Worm (Caenorhabditis elegans) whole organism, late embryonic: ENCODE data around the gene nspe-5.

Source experiments
- K02D7.2 ChIP-seq: sonication (generic microtip); optimal IDR thresholded peaks from 2 replicates; lab custom pipeline; 2017; ENCODE audit warnings: mild to moderate bottlenecking, missing genetic modification characterization, missing compliant biosample characterization
- K09A11.1 ChIP-seq: sonication (generic microtip); optimal IDR thresholded peaks from 2 replicates; lab custom pipeline; 2017; ENCODE audit warnings: antibody characterized with exemption, mild to moderate bottlenecking, missing genetic modification characterization, missing compliant biosample characterization; ENCODE audit not compliant: insufficient read depth
- Y22D7AL.16 ChIP-seq: sonication (generic microtip); optimal IDR thresholded peaks from 2 replicates; lab custom pipeline; 2016; ENCODE audit warnings: missing genetic modification characterization, missing compliant biosample characterization
- ahr-1 ChIP-seq: sonication (generic microtip); optimal IDR thresholded peaks from 2 replicates; lab custom pipeline; 2016; ENCODE audit warnings: missing genetic modification characterization, missing compliant biosample characterization
- ama-1 ChIP-seq: fragments of 150-350 bp; optimal IDR thresholded peaks from 2 replicates; lab custom pipeline; 2014
- ceh-19 ChIP-seq: fragments of 200-800 bp; sonication (Bioruptor generic); optimal IDR thresholded peaks from 2 replicates; lab custom pipeline; 2018; ENCODE audit warnings: mild to moderate bottlenecking, missing genetic modification characterization, missing compliant biosample characterization
- ceh-22 ChIP-seq: sonication (generic microtip); optimal IDR thresholded peaks from 2 replicates; lab custom pipeline; 2017; ENCODE audit warnings: missing biosample characterization, missing genetic modification characterization
- ceh-24 ChIP-seq: sonication (generic microtip); optimal IDR thresholded peaks from 2 replicates; lab custom pipeline; 2016; ENCODE audit warnings: mild to moderate bottlenecking, missing genetic modification characterization, missing compliant biosample characterization
- ceh-45 ChIP-seq: fragments of 200-800 bp; sonication (Bioruptor generic); IDR thresholded peaks from 2 replicates; pipeline ENCODE4 v1.3.6; 2022; ENCODE audit warnings: missing genetic modification reagents, missing genetic modification characterization, missing compliant biosample characterization
- ceh-48 ChIP-seq: sonication (generic microtip); optimal IDR thresholded peaks from 2 replicates; lab custom pipeline; 2016; ENCODE audit warnings: missing genetic modification characterization, inconsistent platforms, missing compliant biosample characterization
- ceh-6 ChIP-seq: fragments of 200-800 bp; sonication (Bioruptor generic); optimal IDR thresholded peaks from 2 replicates; lab custom pipeline; 2018; ENCODE audit warnings: mild to moderate bottlenecking, missing genetic modification characterization, missing compliant biosample characterization
- ceh-9 ChIP-seq: sonication (generic microtip); optimal IDR thresholded peaks from 2 replicates; lab custom pipeline; 2016; ENCODE audit warnings: mild to moderate bottlenecking, missing genetic modification characterization, inconsistent platforms, missing compliant biosample characterization
- che-1 ChIP-seq: sonication (generic microtip); optimal IDR thresholded peaks from 2 replicates; lab custom pipeline; 2016; ENCODE audit warnings: mild to moderate bottlenecking, missing genetic modification characterization, missing compliant biosample characterization
- elt-2 ChIP-seq: sonication (generic microtip); optimal IDR thresholded peaks from 2 replicates; lab custom pipeline; 2016; ENCODE audit warnings: missing genetic modification reagents, missing genetic modification characterization, missing compliant biosample characterization
- elt-4 ChIP-seq: sonication (generic microtip); optimal IDR thresholded peaks from 2 replicates; lab custom pipeline; 2016; ENCODE audit warnings: missing genetic modification characterization, missing compliant biosample characterization
- ets-4 ChIP-seq: sonication (generic microtip); optimal IDR thresholded peaks from 2 replicates; lab custom pipeline; 2016; ENCODE audit warnings: missing genetic modification characterization, missing compliant biosample characterization
- fkh-10 ChIP-seq: fragments of 150-350 bp; optimal IDR thresholded peaks from 2 replicates; lab custom pipeline; 2014; ENCODE audit warnings: missing biosample characterization, missing genetic modification reagents, missing genetic modification characterization
- gmeb-2 ChIP-seq: sonication (generic microtip); optimal IDR thresholded peaks from 2 replicates; lab custom pipeline; 2016; ENCODE audit warnings: missing genetic modification characterization, inconsistent platforms, missing compliant biosample characterization
- lim-6 ChIP-seq: sonication (generic microtip); optimal IDR thresholded peaks from 2 replicates; lab custom pipeline; 2016; ENCODE audit warnings: missing genetic modification characterization, missing compliant biosample characterization
- lin-11 ChIP-seq: fragments of 200-800 bp; sonication (Bioruptor generic); optimal IDR thresholded peaks from 2 replicates; lab custom pipeline; 2018; ENCODE audit warnings: mild to moderate bottlenecking, missing genetic modification characterization, missing compliant biosample characterization
- nhr-11 ChIP-seq: fragments of 150-350 bp; optimal IDR thresholded peaks from 2 replicates; lab custom pipeline; 2014; ENCODE audit warnings: missing biosample characterization, missing genetic modification characterization
- npax-4 ChIP-seq: sonication (generic microtip); optimal IDR thresholded peaks from 2 replicates; lab custom pipeline; 2016; ENCODE audit warnings: missing genetic modification characterization, missing compliant biosample characterization
- odd-2 ChIP-seq: sonication (generic microtip); optimal IDR thresholded peaks from 2 replicates; lab custom pipeline; 2017; ENCODE audit warnings: antibody characterized with exemption, mild to moderate bottlenecking, missing genetic modification characterization, missing compliant biosample characterization
- pag-3 ChIP-seq: sonication (generic microtip); optimal IDR thresholded peaks from 2 replicates; lab custom pipeline; 2016; ENCODE audit warnings: missing compliant biosample characterization, missing genetic modification characterization, borderline replicate concordance
- pax-1 ChIP-seq: fragments of 150-350 bp; optimal IDR thresholded peaks from 2 replicates; lab custom pipeline; 2014; ENCODE audit warnings: missing biosample characterization, missing genetic modification characterization
- pha-2 ChIP-seq: sonication (generic microtip); optimal IDR thresholded peaks from 2 replicates; lab custom pipeline; 2017; ENCODE audit warnings: mild to moderate bottlenecking, missing genetic modification characterization, missing compliant biosample characterization
- pha-4 ChIP-seq: fragments of 150-350 bp; optimal IDR thresholded peaks from 2 replicates; lab custom pipeline; 2018; ENCODE audit warnings: missing biosample characterization, missing genetic modification reagents, missing genetic modification characterization
- pqm-1 ChIP-seq: sonication (generic microtip); optimal IDR thresholded peaks from 2 replicates; lab custom pipeline; 2016; ENCODE audit warnings: missing genetic modification characterization, missing compliant biosample characterization
- ref-2 ChIP-seq: sonication (generic microtip); optimal IDR thresholded peaks from 2 replicates; lab custom pipeline; 2016; ENCODE audit warnings: missing genetic modification characterization, missing compliant biosample characterization
- rnt-1 ChIP-seq: sonication (generic microtip); optimal IDR thresholded peaks from 2 replicates; lab custom pipeline; 2016; ENCODE audit warnings: missing genetic modification characterization, missing compliant biosample characterization
- sox-2 ChIP-seq: fragments of 200-800 bp; sonication (Bioruptor generic); IDR thresholded peaks from 2 replicates; pipeline ENCODE4 v1.3.6; 2022; ENCODE audit warnings: missing genetic modification reagents, missing genetic modification characterization, missing compliant biosample characterization
- ttx-3 ChIP-seq: sonication (generic microtip); optimal IDR thresholded peaks from 2 replicates; lab custom pipeline; 2016; ENCODE audit warnings: missing genetic modification reagents, missing genetic modification characterization, missing compliant biosample characterization
- unc-3 ChIP-seq, 2 experiments: fragments of 200-800 bp in 1 of 2; sonication (Bioruptor generic) in 1 of 2; sonication (generic microtip) in 1 of 2; conservative IDR thresholded peaks in 1 of 2; optimal IDR thresholded peaks in 1 of 2; 2 replicates each; pipeline versions ENCODE4 v1.3.6 to Lab custom; 2016 to 2022; ENCODE audit warnings: missing compliant biosample characterization in 2 of 2, missing genetic modification characterization in 2 of 2, missing genetic modification reagents in 1 of 2
- unc-42 ChIP-seq: sonication (generic microtip); optimal IDR thresholded peaks from 2 replicates; lab custom pipeline; 2016; ENCODE audit warnings: missing genotype, missing genetic modification characterization, missing compliant biosample characterization
- unc-86 ChIP-seq: sonication (generic microtip); optimal IDR thresholded peaks from 2 replicates; lab custom pipeline; 2016; ENCODE audit warnings: missing genetic modification characterization, missing compliant biosample characterization
- zip-5 ChIP-seq: sonication (generic microtip); optimal IDR thresholded peaks from 2 replicates; lab custom pipeline; 2016; ENCODE audit warnings: missing genetic modification characterization, missing compliant biosample characterization

Gene nspe-5

DNA sequence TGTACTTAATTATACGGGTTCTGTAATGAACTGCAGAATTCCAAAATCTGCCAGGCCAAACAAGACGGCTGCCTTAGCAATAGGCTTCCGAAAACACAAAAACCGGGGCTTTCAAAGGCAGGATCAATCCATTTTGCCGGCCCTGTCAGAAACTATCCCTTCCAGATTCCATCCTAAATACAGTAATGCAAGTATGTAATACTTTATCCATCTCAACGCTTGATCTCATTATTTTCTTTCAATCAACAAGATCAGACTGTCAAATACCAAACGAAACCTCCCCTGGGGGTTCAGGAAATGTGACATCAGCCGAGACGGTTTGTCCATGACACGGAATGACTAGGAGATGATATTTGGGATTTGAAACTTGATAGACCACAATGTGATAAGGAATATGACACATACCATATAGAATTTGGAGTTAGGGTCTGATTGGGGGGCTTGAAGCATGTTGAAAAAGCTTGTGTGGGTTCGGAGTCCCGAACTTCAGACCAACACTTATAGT is 2.5 kb upstream of the nspe-5 start:
- TF ChIP-seq elt-2 (no peak), rnt-1 (tag; lab: Kevin White, UChicago) (no peak), ttx-3 (tag; lab: Kevin White, UChicago) (no peak), ama-1 (lab: Kevin White, UChicago) (no peak), unc-86 (tag; lab: Kevin White, UChicago) (no peak), nhr-11 (tag; lab: Kevin White, UChicago) (no peak), lin-11 (tag; lab: Kevin White, UChicago) (no peak), fkh-10 (GFP tag; lab: Kevin White, UChicago) (no peak), Y22D7AL.16 (tag; lab: Kevin White, UChicago) (no peak), elt-4 (tag; lab: Kevin White, UChicago) (no peak)

DNA sequence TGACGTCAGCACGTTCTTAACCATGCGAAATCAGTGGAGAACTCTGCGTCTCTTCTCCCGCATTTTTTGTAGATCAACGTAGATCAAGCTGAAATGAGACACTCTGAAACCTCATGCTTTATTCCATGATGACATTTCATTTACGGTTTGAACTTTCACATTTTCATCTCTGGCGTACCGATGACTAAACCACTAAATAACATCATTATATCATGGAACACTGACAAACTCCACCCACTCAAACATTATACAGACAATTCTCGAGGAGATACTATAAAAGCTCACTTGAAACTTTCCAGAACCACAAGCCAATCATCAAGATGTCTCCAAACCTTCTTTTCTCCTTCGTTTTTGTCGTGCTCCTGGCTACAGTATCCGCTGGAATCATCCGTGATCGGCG is 1.8 kb upstream of the nspe-5 start, which contains the start of gene nspe-7:
nspe-7 (plus strand) TSS at position 301 of the 400 bp plus-strand sequence.
- no peak for TF ChIP-seq pax-1 (tag; lab: Kevin White, UChicago)
- TF ChIP-seq zip-5 (tag; lab: Kevin White, UChicago) = no peak
- TF ChIP-seq ceh-6 (GFP tag; lab: Kevin White, UChicago) = no peak
- no peak for TF ChIP-seq ref-2 (tag; lab: Kevin White, UChicago)
- no peak for TF ChIP-seq rnt-1 (tag; lab: Kevin White, UChicago)
- no peak for TF ChIP-seq Y22D7AL.16 (tag; lab: Kevin White, UChicago)
- TF ChIP-seq npax-4 (tag; lab: Kevin White, UChicago) = no peak
- TF ChIP-seq lin-11 (tag; lab: Kevin White, UChicago) = no peak
- TF ChIP-seq ceh-24 = no peak
- no peak for TF ChIP-seq fkh-10 (GFP tag; lab: Kevin White, UChicago)
- no peak for TF ChIP-seq nhr-11 (tag; lab: Kevin White, UChicago)
- no peak for TF ChIP-seq pha-4 (tag; lab: Kevin White, UChicago)
- no peak for TF ChIP-seq che-1 (tag; lab: Kevin White, UChicago)
- TF ChIP-seq sox-2 (GFP tag; lab: Robert Waterston, UW) = no peak
- no peak for TF ChIP-seq ahr-1
- TF ChIP-seq pqm-1 (tag; lab: Kevin White, UChicago) = no peak
- no peak for TF ChIP-seq unc-42 (tag; lab: Kevin White, UChicago)
- TF ChIP-seq ceh-22 (tag; lab: Kevin White, UChicago) = no peak
- no peak for TF ChIP-seq ets-4

DNA sequence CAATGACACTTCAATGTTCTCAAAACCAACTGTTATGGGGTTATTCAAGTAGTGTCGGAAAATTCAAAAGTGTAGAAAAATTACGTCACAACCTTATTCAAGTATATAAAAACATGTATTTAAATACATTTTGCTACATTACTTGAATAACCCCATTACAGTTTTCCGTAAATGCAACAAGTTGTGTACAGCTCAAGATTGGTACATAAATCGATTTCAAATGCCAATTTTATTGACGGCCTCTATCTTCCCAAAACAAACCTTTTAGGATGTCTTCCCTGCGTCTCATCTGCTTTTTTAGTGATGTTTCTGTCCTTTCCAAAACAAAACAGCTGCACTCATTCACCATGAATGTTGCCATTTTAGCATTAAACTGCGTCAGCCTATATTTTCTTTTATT is 721 bp downstream of the nspe-5 start, which contains the start of gene Y38E10A.28:
Y38E10A.28 (plus strand) TSS at position 301 of the 400 bp plus-strand sequence.
- TF ChIP-seq unc-3 (GFP tag; conservative IDR thresholded peaks at IDR 0.05; lab: Robert Waterston, UW) (no peak), unc-3 (tag; optimal IDR thresholded peaks at IDR 0.05; lab: Kevin White, UChicago) (no peak), ceh-48 (tag; lab: Kevin White, UChicago) (no peak), pag-3 (tag; lab: Kevin White, UChicago) (no peak), K09A11.1 (tag; lab: Kevin White, UChicago) (no peak), ttx-3 (tag; lab: Kevin White, UChicago) (no peak), ceh-6 (GFP tag; lab: Kevin White, UChicago) (no peak), ahr-1 (no peak), unc-42 (tag; lab: Kevin White, UChicago) (no peak), ceh-19 (GFP tag; lab: Kevin White, UChicago) (no peak), ceh-24 (no peak), ceh-45 (GFP tag; lab: Robert Waterston, UW) (no peak), K02D7.2 (tag; lab: Kevin White, UChicago) (no peak), pha-2 (tag; lab: Kevin White, UChicago) (no peak), gmeb-2 (tag; lab: Kevin White, UChicago) (no peak), lim-6 (no peak), pax-1 (tag; lab: Kevin White, UChicago) (no peak), ceh-9 (tag; lab: Kevin White, UChicago) (no peak), elt-2 (no peak), odd-2 (tag; lab: Kevin White, UChicago) (no peak)
- TF ChIP-seq, all 69 proteins: peak for 0
